Fruit fly (Drosophila melanogaster) whole organism, larva: ENCODE data around the gene CG6661.

Experiments
- noc ChIP-seq: fragments of 200-800 bp; sonication (Bioruptor generic); optimal IDR thresholded peaks from 3 replicates; lab custom pipeline; 2019; ENCODE audit warnings: missing biosample characterization, mild to moderate bottlenecking, missing genetic modification characterization, moderate library complexity

CG6661 gene

DNA sequence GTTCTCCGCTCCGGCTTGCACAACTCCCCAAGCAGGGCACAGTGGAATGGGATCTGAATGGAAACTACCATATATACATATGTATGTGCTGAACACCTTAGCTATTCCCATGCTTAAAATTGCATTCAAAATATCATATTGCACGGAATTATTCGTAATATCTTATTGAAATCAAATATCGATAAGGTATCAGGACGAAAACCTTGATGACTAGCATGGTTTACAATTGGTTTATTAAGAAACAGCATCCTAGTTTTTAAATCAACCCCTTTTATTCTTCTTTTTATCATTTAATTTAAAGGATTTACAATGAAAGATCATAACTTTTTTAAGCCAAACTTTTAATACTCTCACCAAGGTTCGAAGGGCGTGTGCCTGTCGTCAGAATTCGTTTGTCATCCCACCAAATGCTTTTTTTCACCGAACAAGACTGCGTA, 20.7 kb downstream of the CG6661 start:
- TF ChIP-seq noc (tag; lab: Kevin White, UChicago): peak; percentile 30

DNA sequence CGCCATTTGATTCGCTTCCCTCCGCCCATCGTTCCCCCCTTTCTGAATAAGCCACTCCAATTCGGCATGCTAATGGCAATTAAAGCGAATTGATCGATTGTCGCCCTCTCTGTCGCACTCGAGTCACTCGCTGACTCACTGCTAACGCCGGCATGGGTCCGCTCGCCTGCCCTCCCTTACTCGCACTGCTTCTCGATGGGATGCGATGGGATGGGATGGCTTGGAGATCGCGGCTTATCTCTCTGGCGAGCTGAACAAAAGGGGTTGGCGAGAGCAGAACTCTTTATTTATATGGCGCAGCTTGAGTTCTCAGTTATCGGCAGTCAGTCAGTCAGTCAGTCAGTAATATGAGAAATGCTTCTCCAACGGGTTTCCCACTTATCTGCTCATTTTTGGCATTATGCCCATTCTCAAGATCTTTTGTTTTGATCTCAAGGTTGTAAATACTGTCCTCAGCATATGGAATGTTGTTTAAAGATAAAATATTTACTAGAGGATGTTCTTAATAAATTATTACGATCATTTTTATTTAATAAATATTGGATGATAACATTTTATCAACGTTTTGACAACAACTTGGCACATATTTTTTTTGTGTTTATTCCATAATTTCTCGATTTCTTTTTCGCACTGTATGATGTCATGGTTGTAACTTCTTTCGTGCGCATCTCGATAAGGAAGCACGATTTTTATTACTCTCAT, 21.4 kb downstream of the CG6661 start:
- no peak for TF ChIP-seq noc (tag; lab: Kevin White, UChicago)

DNA sequence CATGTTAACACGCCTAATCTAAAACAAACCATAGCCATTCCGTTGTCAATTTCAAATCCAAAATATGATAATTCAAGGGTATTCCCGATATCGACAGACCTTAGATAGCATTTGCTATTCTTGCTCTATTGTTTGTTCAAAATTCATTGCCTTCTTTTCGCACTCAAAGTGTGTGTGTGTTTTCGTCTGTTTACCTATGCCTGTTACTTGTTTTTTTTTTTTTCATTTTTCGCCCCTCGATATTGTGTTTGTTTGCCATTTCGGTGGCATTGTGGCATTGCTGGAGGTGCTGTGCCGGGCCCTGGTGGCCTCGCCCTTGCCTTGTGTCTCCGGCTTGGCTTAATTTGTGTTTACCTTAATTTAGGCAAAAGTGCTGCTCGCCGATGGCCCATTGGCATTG, 22.2 kb downstream of the CG6661 start:
- no peak for TF ChIP-seq noc (tag; lab: Kevin White, UChicago)

DNA sequence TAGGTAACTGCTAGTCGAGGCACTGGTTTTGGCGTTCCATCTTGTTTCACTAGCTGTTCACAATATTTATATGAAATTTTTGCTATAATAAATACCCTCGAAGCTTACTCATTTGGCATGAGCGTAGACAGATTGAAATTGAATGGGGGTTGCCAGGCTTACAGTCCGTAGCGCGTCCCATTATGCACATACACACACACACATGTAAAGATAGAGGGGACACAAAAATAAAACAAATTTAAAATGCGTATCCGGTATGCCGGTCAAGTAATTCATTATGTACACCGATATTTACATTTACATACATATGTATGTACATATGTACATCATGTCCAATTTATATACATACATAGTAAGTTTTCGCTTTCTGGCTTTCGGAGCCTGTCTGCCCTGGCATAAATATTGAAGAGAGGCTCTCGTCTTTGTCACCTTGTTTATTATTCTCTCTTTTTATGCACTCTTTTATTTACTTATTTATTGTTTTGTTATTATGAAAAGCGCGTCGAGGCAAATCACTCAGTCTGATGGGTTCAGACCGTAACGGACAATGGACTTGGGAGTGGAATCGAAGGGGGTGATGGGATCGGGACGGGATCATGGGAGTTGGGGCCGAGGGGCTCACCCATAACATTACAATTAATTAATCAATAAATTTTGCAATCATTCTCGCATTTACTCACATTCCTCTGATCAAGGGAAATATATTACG, 24.8 kb downstream of the CG6661 start:
- TF ChIP-seq noc (tag; lab: Kevin White, UChicago): no peak

DNA sequence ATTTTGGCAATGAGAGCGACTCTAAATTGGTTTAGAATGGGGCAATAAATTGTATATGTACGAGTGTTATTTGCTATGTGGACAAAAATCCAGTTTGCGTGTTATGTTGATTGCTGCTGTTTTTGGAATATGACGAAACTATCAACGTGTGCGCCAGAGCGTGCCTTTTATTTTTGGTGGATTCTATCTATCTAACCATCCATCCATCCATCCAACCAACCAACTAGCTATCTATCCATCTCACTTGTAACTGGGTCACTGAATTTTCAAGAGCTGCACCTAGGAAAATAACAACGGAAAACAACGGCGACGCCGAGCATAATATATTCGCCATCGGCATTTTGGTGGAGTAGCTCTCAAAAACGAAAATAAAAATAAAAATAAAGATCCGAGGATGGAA, 28.1 kb downstream of the CG6661 start:
- TF ChIP-seq noc (tag; lab: Kevin White, UChicago): no peak

DNA sequence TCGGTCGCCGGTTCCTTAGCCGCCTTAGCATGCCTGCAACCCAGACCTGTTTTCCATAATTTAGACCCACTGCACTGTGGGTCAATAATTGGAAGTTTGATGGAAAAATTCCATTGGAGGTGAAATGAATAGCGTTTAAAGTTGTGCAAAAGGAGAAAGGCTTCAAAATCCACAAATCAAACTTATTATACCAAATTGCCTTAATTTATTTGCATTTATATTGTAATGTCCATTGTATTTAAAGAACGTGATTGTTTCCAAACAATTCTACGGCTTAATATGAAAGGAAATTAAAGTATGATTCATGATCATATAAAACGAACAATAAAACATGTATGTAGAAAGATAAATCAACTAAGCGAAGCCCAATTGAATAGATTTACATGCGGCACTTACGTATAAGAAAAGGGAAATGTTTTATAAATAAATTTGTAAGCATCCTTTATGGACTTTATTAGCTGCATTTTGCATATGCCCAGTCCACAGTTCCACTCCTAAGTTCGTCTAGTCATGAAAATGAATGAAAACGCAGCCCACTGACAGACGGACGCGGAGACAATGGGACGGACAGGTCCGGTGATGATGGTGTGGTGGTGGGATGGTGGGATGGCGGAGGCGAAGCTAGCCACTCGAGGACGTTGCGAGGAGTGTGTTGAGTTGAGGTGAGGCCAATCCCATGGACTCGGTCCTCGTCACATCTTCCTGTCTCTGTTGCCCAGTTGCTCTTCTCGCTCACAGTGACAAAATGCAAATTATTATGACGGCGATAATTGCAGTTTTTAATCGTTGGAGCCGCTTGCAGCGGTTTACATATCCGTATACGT, 28.9 kb downstream of the CG6661 start:
- no peak for TF ChIP-seq noc (tag; lab: Kevin White, UChicago)

DNA sequence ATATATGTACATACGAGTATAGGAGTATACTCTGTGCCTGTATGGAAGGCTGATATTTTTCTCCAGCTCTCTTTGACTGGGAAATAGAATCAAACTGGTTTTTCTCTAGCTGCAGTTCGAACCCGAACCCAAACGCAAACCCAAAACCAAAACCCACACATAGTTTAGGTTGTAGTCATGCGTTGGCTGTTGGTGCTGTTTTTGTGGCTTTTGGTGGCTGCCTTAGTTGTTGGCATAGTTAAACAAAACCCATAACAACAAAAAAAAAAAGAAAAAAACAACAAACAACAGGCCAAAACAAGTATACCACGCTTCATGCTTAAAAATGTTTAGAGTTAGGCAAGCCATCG, 29.5 kb downstream of the CG6661 start:
- no peak for TF ChIP-seq noc (tag; lab: Kevin White, UChicago)

DNA sequence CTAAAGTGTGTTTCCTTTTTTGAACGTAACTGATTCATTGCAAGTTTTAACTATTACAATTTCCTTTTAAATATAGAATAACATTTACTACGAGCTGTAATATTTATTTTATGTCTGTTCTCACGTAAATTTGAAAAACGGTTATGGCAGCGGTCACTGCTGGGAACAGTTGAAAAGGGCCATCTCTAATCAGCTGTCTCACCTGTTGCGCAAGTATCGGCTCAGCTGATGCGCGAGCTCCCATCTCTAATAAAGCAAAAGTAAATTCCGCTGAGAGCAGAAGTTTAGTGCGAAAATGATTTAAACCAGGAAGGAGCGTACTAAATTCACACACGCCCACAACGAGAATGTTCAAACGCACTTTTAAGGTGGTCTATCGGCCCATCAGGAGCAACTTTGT, 37.0 kb downstream of the CG6661 start, which contains the start of gene Pex1:
Gene Pex1, plus strand, starts transcription at position 272 of the 400 bp plus-strand sequence.
- TF ChIP-seq noc (tag; lab: Kevin White, UChicago): no peak

DNA sequence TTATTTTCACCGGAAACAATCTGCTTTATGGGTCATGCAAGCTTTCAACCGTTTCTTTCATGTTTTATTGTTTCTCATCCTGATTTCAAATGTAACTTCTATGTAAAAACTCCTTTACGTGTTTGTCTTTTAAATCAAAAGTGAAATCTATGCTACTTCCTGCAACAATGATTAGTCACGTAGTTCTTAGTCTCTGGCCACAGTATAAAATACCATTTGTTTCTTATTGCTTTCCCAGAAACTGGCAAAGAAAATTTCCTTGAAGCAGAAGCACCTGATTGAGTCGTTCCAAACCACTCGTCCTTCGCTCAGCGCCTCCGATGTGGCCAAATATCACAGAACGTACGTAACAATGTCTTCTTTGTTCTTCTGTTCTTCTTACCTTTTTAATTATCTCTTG, 40.9 kb downstream of the CG6661 start, which contains the start of gene btl:
Gene btl, plus strand, starts transcription at position 301 of the 400 bp plus-strand sequence.
- TF ChIP-seq noc (tag; lab: Kevin White, UChicago): no peak

DNA sequence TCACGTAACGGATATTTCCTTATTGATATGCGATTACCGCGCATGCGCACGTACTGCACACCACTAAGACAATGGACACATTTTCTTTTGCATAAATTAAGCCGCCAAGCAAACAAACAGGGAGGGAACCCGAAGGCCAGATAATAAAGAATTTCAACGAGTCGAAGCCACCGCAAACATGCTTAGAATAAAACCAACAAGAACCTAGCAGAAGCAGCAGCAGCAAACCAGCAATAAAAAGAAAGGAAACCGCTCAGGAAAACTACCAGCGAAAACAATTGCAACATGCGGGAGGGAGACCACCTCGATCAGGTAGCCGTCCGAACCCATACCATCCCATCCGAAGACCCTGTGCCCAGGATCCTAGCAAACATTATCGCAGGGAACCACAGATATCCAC, 42.0 kb downstream of the CG6661 start:
- no peak for TF ChIP-seq noc (tag; lab: Kevin White, UChicago)

DNA sequence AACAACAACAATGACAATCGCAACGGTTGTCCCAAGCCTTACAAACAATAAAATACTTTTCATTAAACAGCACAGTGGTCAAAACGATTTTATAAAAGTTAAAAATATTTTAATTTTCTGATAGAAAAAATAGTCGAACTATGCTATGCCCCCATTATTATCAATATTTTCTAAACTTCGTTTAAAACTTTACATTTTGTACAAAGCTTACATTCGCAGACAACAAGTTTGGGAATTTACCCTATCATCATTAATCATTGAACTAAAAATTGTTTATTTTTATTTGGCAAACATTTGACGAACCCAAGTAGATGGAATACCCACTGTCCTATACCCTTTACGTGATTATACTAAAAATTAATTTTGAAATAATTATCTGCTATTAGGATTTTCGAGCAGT, 43.7 kb downstream of the CG6661 start:
- no peak for TF ChIP-seq noc (tag; lab: Kevin White, UChicago)

DNA sequence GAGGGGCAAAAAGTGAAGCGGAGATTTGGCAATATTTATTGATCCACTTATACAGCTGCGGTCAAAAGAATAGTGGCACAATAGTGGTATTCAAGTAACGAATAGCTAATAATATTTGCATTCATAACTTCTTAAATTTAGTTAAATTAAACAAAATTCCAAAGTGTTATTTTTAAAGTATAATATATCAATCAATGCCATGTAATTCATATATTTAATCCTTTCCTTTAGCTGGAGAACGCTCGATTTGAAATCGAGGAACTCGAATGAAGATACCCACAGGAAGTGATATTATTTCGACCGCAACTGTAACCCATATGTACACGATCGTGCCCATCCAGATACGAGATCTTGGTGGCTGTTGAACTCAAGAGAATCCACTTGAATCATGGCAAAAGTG, 44.6 kb downstream of the CG6661 start:
- no peak for TF ChIP-seq noc (tag; lab: Kevin White, UChicago)

DNA sequence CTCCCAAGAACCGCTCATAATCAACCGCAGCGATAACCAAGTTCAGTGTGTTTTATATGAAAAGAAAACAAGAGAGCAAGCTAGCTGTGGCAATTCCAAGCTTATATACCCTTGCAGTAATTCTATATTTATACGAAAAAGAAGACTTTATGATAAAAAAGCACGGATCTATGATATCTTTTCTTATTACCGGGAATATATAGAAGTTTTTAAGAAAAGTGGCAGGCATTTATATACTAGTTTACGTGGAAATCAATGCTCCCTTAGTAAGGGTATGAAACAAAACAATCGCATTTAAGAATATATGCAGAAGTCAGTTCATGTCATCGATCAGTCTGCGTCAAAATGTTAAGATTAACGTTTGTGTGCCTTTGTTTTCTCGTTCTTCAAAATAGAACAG, 48.7 kb downstream of the CG6661 start, which contains the start of gene CG8100:
Gene CG8100, plus strand, starts transcription at position 333 of the 400 bp plus-strand sequence.
- no peak for TF ChIP-seq noc (tag; lab: Kevin White, UChicago)

DNA sequence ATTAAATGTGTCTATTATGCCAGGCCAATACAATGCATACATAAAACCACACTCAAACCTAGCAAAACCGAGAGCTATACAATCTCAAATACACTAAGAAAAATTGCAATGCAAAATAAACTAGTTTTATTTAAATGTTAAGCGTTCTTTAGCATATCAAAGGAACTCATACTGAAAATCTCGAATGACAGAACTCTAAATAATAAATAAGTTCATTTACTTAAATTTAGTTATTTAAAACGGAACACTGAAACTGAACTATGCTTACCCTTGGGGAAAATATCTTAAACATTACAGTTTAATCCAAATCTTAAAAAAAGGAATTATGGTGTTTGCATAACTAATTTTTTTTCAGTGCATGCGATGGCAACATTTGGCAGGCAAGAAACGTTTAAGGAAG, 51.6 kb downstream of the CG6661 start:
- TF ChIP-seq noc (tag; lab: Kevin White, UChicago): no peak
